Fruit fly (Drosophila melanogaster) whole organism, embryonic: ENCODE measurements around the gene CG3726.
A peak's percentile ranks its signal among the peaks of the same experiment; 100 is the strongest.

Experiments used
- Atf6 ChIP-seq: fragments of 200-800 bp; sonication (Bioruptor generic); IDR thresholded peaks from 2 replicates; pipeline ENCODE4 v1.3.6; 2022; ENCODE audit warnings: missing biosample characterization, missing genetic modification characterization
- CG10274 ChIP-seq: fragments of 200-800 bp; sonication (Bioruptor generic); optimal IDR thresholded peaks from 3 replicates; lab custom pipeline; 2017; ENCODE audit warnings: missing biosample characterization, mild to moderate bottlenecking, missing genetic modification characterization
- CG10462 ChIP-seq: fragments of 200-800 bp; sonication (Bioruptor generic); optimal IDR thresholded peaks from 2 replicates; lab custom pipeline; 2016; ENCODE audit warnings: missing biosample characterization, missing genetic modification characterization
- CG11247 ChIP-seq: fragments of 200-800 bp; sonication (Bioruptor generic); IDR thresholded peaks from 2 replicates; pipeline ENCODE4 v1.3.6; 2022; ENCODE audit warnings: missing biosample characterization, missing genetic modification characterization
- CG11504 ChIP-seq: fragments of 200-800 bp; sonication (Bioruptor generic); optimal IDR thresholded peaks from 3 replicates; lab custom pipeline; 2019; ENCODE audit warnings: missing biosample characterization, mild to moderate bottlenecking, missing genetic modification characterization, moderate library complexity
- CG11723 ChIP-seq: fragments of 200-800 bp; sonication (Bioruptor generic); optimal IDR thresholded peaks from 2 replicates; lab custom pipeline; 2017; ENCODE audit warnings: missing biosample characterization, mild to moderate bottlenecking, missing genetic modification characterization
- CG13123 ChIP-seq: fragments of 200-800 bp; sonication (Bioruptor generic); optimal IDR thresholded peaks from 2 replicates; lab custom pipeline; 2016; ENCODE audit warnings: missing biosample characterization, missing genetic modification characterization
- CG17359 ChIP-seq: fragments of 200-800 bp; sonication (Bioruptor generic); optimal IDR thresholded peaks from 3 replicates; lab custom pipeline; 2018; ENCODE audit warnings: missing biosample characterization, mild to moderate bottlenecking, missing genetic modification characterization, moderate library complexity
- CG17912 ChIP-seq: fragments of 200-800 bp; sonication (Bioruptor generic); optimal IDR thresholded peaks from 2 replicates; lab custom pipeline; 2018; ENCODE audit warnings: missing biosample characterization, mild to moderate bottlenecking, missing genetic modification characterization
- CG30431 ChIP-seq: fragments of 200-800 bp; sonication (Bioruptor generic); optimal IDR thresholded peaks from 2 replicates; lab custom pipeline; 2017; ENCODE audit warnings: missing biosample characterization, missing genetic modification characterization
- CG31365 ChIP-seq: fragments of 200-800 bp; sonication (Bioruptor generic); optimal IDR thresholded peaks from 2 replicates; lab custom pipeline; 2018; ENCODE audit warnings: missing biosample characterization, mild to moderate bottlenecking, missing genetic modification characterization
- CG4328 ChIP-seq: fragments of 200-800 bp; sonication (Bioruptor generic); optimal IDR thresholded peaks from 3 replicates; lab custom pipeline; 2017; ENCODE audit warnings: missing biosample characterization, missing genetic modification reagents, missing genetic modification characterization
- CG5245 ChIP-seq: fragments of 200-800 bp; sonication (Bioruptor generic); optimal IDR thresholded peaks from 3 replicates; lab custom pipeline; 2016; ENCODE audit warnings: missing biosample characterization, missing genetic modification characterization
- CG7372 ChIP-seq: fragments of 200-800 bp; sonication (Bioruptor generic); IDR thresholded peaks from 2 replicates; pipeline ENCODE4 v1.3.6; 2022; ENCODE audit warnings: missing biosample characterization, missing genetic modification characterization
- CG7987 ChIP-seq: fragments of 200-800 bp; sonication (Bioruptor generic); optimal IDR thresholded peaks from 2 replicates; lab custom pipeline; 2018; ENCODE audit warnings: missing biosample characterization, mild to moderate bottlenecking, missing genetic modification characterization, moderate library complexity
- CG8388 ChIP-seq: fragments of 200-800 bp; sonication (Bioruptor generic); optimal IDR thresholded peaks from 2 replicates; lab custom pipeline; 2019; ENCODE audit warnings: missing biosample characterization, mild to moderate bottlenecking, missing genetic modification characterization, moderate library complexity
- Drgx ChIP-seq: fragments of 200-800 bp; sonication (Bioruptor generic); IDR thresholded peaks from 2 replicates; pipeline ENCODE4 v1.3.6; 2022; ENCODE audit warnings: missing biosample characterization, missing genetic modification characterization
- HHEX ChIP-seq: fragments of 200-800 bp; sonication (Bioruptor generic); optimal IDR thresholded peaks from 3 replicates; lab custom pipeline; 2017; ENCODE audit warnings: missing biosample characterization, mild to moderate bottlenecking, missing genetic modification characterization, missing genetic modification reagents
- HLH3B ChIP-seq: fragments of 200-800 bp; sonication (Bioruptor generic); IDR thresholded peaks from 2 replicates; pipeline ENCODE4 v1.3.6; 2022; ENCODE audit warnings: missing biosample characterization, missing genetic modification characterization
- Hey ChIP-seq: fragments of 200-800 bp; sonication (Bioruptor generic); optimal IDR thresholded peaks from 3 replicates; lab custom pipeline; 2018; ENCODE audit warnings: missing biosample characterization, mild to moderate bottlenecking, missing genetic modification characterization
- Hr78 ChIP-seq, 2 experiments: fragments of 200-800 bp in 1 of 2; fragments of >200 bp in 1 of 2; sonication (Bioruptor generic) in 1 of 2; optimal IDR thresholded peaks; 2 replicates each; lab custom pipeline; 2017 to 2019; ENCODE audit warnings: missing biosample characterization in 2 of 2, missing genetic modification characterization in 2 of 2, mild to moderate bottlenecking in 1 of 2, moderate library complexity in 1 of 2
- Scr ChIP-seq: fragments of 200-800 bp; sonication (Bioruptor generic); IDR thresholded peaks from 2 replicates; pipeline ENCODE4 v1.3.6; 2022; ENCODE audit warnings: missing biosample characterization, missing genetic modification characterization; ENCODE audit not compliant: partially characterized antibody
- Spps ChIP-seq: fragments of 200-800 bp; sonication (Bioruptor generic); optimal IDR thresholded peaks from 2 replicates; lab custom pipeline; 2018; ENCODE audit warnings: missing biosample characterization, mild to moderate bottlenecking, missing genetic modification characterization
- abd-A ChIP-seq: fragments of 200-800 bp; sonication (Bioruptor generic); optimal IDR thresholded peaks from 3 replicates; lab custom pipeline; 2019; ENCODE audit warnings: missing biosample characterization, mild to moderate bottlenecking, missing genetic modification characterization, moderate library complexity
- bbx ChIP-seq: fragments of 200-800 bp; sonication (Bioruptor generic); IDR thresholded peaks from 2 replicates; pipeline ENCODE4 v1.3.6; 2022; ENCODE audit warnings: missing biosample characterization, missing genetic modification characterization; ENCODE audit not compliant: partially characterized antibody
- bsh ChIP-seq, 2 experiments: fragments of 200-800 bp; sonication (Bioruptor generic); optimal IDR thresholded peaks; 2 replicates each; lab custom pipeline; 2017 to 2018; ENCODE audit warnings: mild to moderate bottlenecking in 2 of 2, missing biosample characterization in 2 of 2, missing genetic modification characterization in 2 of 2, moderate library complexity in 1 of 2
- cad ChIP-seq: fragments of >200 bp; optimal IDR thresholded peaks from 2 replicates; lab custom pipeline; 2017; ENCODE audit warnings: missing biosample characterization, missing genetic modification characterization
- cg ChIP-seq: fragments of 200-800 bp; sonication (Bioruptor generic); optimal IDR thresholded peaks from 3 replicates; lab custom pipeline; 2019; ENCODE audit warnings: missing biosample characterization, mild to moderate bottlenecking, missing genetic modification characterization, moderate library complexity
- crc ChIP-seq: fragments of 200-800 bp; sonication (Bioruptor generic); optimal IDR thresholded peaks from 2 replicates; lab custom pipeline; 2016; ENCODE audit warnings: missing biosample characterization, missing genetic modification characterization
- crol ChIP-seq: fragments of 200-800 bp; sonication (Bioruptor generic); IDR thresholded peaks from 2 replicates; pipeline ENCODE4 v1.3.6; 2022; ENCODE audit warnings: missing biosample characterization, missing genetic modification characterization
- en ChIP-seq: fragments of 200-800 bp; sonication (Bioruptor generic); optimal IDR thresholded peaks from 2 replicates; lab custom pipeline; 2016; ENCODE audit warnings: missing biosample characterization, missing genetic modification characterization
- fru ChIP-seq: fragments of >200 bp; optimal IDR thresholded peaks from 2 replicates; lab custom pipeline; 2017
- ftz-f1 ChIP-seq: fragments of 200-800 bp; sonication (Bioruptor generic); optimal IDR thresholded peaks from 2 replicates; lab custom pipeline; 2016; ENCODE audit warnings: missing biosample characterization, missing genetic modification characterization
- h ChIP-seq: fragments of >200 bp; optimal IDR thresholded peaks from 2 replicates; lab custom pipeline; 2017
- ham ChIP-seq: fragments of 200-800 bp; sonication (Bioruptor generic); IDR thresholded peaks from 2 replicates; pipeline ENCODE4 v1.3.6; 2022; ENCODE audit warnings: missing biosample characterization, missing genetic modification characterization
- lola ChIP-seq, 3 experiments: fragments of >200 bp in 2 of 3; fragments of 200-800 bp in 1 of 3; sonication (Bioruptor generic) in 1 of 3; optimal IDR thresholded peaks; 2 replicates each; lab custom pipeline; 2017 to 2019; ENCODE audit warnings: missing biosample characterization in 3 of 3, missing genetic modification characterization in 3 of 3, mild to moderate bottlenecking in 1 of 3, moderate library complexity in 1 of 3
- nom ChIP-seq: fragments of 200-800 bp; sonication (Bioruptor generic); optimal IDR thresholded peaks from 2 replicates; lab custom pipeline; 2017; ENCODE audit warnings: missing biosample characterization, missing genetic modification characterization, mild to moderate bottlenecking, moderate library complexity, missing genetic modification reagents
- onecut ChIP-seq: fragments of 200-800 bp; sonication (Bioruptor generic); IDR thresholded peaks from 2 replicates; pipeline ENCODE4 v1.3.6; 2022; ENCODE audit warnings: missing biosample characterization, missing genetic modification characterization
- pan ChIP-seq, 4 experiments: fragments of >200 bp in 3 of 4; fragments of 200-800 bp in 1 of 4; sonication (Bioruptor generic) in 1 of 4; optimal IDR thresholded peaks in 3 of 4; IDR thresholded peaks in 1 of 4; 2 replicates each; pipeline versions ENCODE4 v1.3.6 to Lab custom; 2017 to 2022; ENCODE audit warnings: missing biosample characterization in 2 of 4, missing genetic modification characterization in 2 of 4, mixed read lengths in 1 of 4
- slou ChIP-seq: fragments of 200-800 bp; sonication (Bioruptor generic); optimal IDR thresholded peaks from 3 replicates; lab custom pipeline; 2016; ENCODE audit warnings: missing biosample characterization, missing genetic modification characterization
- so ChIP-seq: fragments of 200-800 bp; sonication (Bioruptor generic); IDR thresholded peaks from 3 replicates; pipeline ENCODE4 v1.3.6; 2022; ENCODE audit warnings: missing biosample characterization, missing genetic modification characterization
- sqz ChIP-seq: fragments of 200-800 bp; sonication (Bioruptor generic); optimal IDR thresholded peaks from 3 replicates; lab custom pipeline; 2018; ENCODE audit warnings: missing biosample characterization, mild to moderate bottlenecking, missing genetic modification characterization
- stc ChIP-seq: fragments of 200-800 bp; sonication (Bioruptor generic); IDR thresholded peaks from 2 replicates; pipeline ENCODE4 v1.3.6; 2022; ENCODE audit warnings: missing biosample characterization, missing genetic modification characterization
- stwl ChIP-seq: fragments of 200-800 bp; sonication (Bioruptor generic); optimal IDR thresholded peaks from 3 replicates; lab custom pipeline; 2018; ENCODE audit warnings: missing biosample characterization, mild to moderate bottlenecking, missing genetic modification characterization, moderate library complexity
- tgo ChIP-seq: fragments of 200-800 bp; sonication (Bioruptor generic); IDR thresholded peaks from 3 replicates; pipeline ENCODE4 v1.3.6; 2022; ENCODE audit warnings: missing biosample characterization, missing genetic modification characterization
- twi ChIP-seq: fragments of 200-800 bp; optimal IDR thresholded peaks from 2 replicates; lab custom pipeline; 2019; ENCODE audit warnings: missing biosample characterization, mild to moderate bottlenecking, missing genetic modification characterization, moderate library complexity
- wdn ChIP-seq: fragments of 200-800 bp; sonication (Bioruptor generic); IDR thresholded peaks from 2 replicates; pipeline ENCODE4 v1.3.6; 2022; ENCODE audit warnings: missing biosample characterization, missing genetic modification characterization
- yki ChIP-seq: fragments of >200 bp; optimal IDR thresholded peaks from 3 replicates; lab custom pipeline; 2018
- z ChIP-seq: fragments of 200-800 bp; sonication (Bioruptor generic); IDR thresholded peaks from 3 replicates; pipeline ENCODE4 v1.3.6; 2022; ENCODE audit warnings: missing biosample characterization, missing genetic modification characterization
- zf30C ChIP-seq: fragments of 200-800 bp; sonication (Bioruptor generic); optimal IDR thresholded peaks from 3 replicates; lab custom pipeline; 2018; ENCODE audit warnings: missing biosample characterization, mild to moderate bottlenecking, missing genetic modification characterization

CG3726 gene

DNA sequence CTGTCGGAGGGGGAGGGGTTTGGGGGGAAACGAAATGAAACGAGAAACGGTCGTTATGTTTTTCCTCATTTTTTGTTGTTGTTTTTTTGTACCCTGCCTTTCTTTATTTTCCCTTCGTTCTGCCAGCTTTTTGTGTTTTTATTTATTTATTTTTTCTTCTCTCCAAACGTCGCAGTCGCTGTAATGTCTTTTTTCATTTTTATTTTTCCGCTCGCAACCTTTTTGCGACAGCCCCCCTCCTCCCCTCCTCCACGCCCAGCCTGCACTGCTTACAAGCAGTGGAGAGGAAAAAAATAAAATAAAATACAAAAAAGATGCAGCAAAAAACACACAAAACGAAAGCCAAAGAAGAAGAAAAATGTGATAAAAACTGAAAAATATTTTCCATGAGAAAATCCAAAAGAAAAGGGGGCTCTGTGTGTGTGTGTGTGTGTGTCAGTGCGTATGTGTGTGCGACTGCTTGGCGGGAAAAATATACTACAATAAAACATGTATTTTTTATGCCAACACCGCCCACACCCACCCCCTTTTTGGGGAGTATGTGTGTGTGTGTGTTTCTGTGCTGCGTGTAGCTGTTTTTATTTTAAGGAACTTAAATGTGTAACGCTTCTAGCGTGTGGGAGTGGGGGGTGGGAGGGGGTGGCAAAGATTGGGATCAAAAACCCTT, 18.3 kb downstream of the CG3726 start (continued):
- TF ChIP-seq tgo (no peak), Spps (tag; lab: Kevin White, UChicago) (no peak), CG11247 (no peak), CG4328 (GFP tag; lab: Kevin White, UChicago) (no peak), fru (lab: Kevin White, UChicago) (no peak), z (GFP tag; lab: Robert Waterston, UW) (no peak), HLH3B (GFP tag; lab: Robert Waterston, UW) (no peak), CG31365 (tag; lab: Kevin White, UChicago) (peak; percentile 83), CG11504 (tag; lab: Kevin White, UChicago) (peak; percentile 1), onecut (GFP tag; lab: Robert Waterston, UW) (no peak), crc (GFP tag; lab: Kevin White, UChicago) (no peak), CG17912 (GFP tag; lab: Kevin White, UChicago) (no peak), so (GFP tag; lab: Robert Waterston, UW) (no peak), ham (GFP tag; lab: Robert Waterston, UW) (no peak), bsh (GFP tag; optimal IDR thresholded peaks at IDR 0.05; lab: Kevin White, UChicago) (peak in 1 of 2 experiments; percentile 90), CG11723 (GFP tag; lab: Kevin White, UChicago) (no peak), ftz-f1 (no peak), stwl (tag; lab: Kevin White, UChicago) (peak; percentile 3), cg (GFP tag; lab: Kevin White, UChicago) (peak; percentile 68), en (GFP tag; lab: Kevin White, UChicago) (no peak), Scr (GFP tag; lab: Robert Waterston, UW) (no peak), CG5245 (GFP tag; lab: Kevin White, UChicago) (no peak), CG13123 (GFP tag; lab: Kevin White, UChicago) (no peak), crol (GFP tag; lab: Robert Waterston, UW) (peak; percentile 62; the same call in 1 of the 2 replicates), CG7372 (GFP tag; lab: Robert Waterston, UW) (no peak), nom (GFP tag; lab: Kevin White, UChicago) (peak; percentile 93), CG10462 (GFP tag; lab: Kevin White, UChicago) (no peak), cad (GFP tag; lab: Kevin White, UChicago) (no peak), slou (GFP tag; lab: Kevin White, UChicago) (no peak), CG10274 (GFP tag; lab: Kevin White, UChicago) (no peak), HHEX (no peak), yki (no peak), abd-A (tag; lab: Kevin White, UChicago) (peak; percentile 18), bbx (GFP tag; lab: Robert Waterston, UW) (no peak), Drgx (GFP tag; lab: Robert Waterston, UW) (peak; percentile 76), Atf6 (no peak), stc (GFP tag; lab: Robert Waterston, UW) (no peak), wdn (GFP tag; lab: Robert Waterston, UW) (no peak), pan (optimal IDR thresholded peaks at IDR 0.05; lab: Kevin White, UChicago) (no peak), pan (GFP tag; optimal IDR thresholded peaks at IDR 0.05 in 1 of 2, IDR thresholded peaks at IDR 0.05 in 1 of 2) (no peak), Hr78 (GFP tag; optimal IDR thresholded peaks at IDR 0.05; lab: Kevin White, UChicago) (no peak), CG17359 (tag; lab: Kevin White, UChicago) (no peak), CG30431 (GFP tag; lab: Kevin White, UChicago) (no peak), lola (GFP tag; optimal IDR thresholded peaks at IDR 0.05; lab: Kevin White, UChicago) (no peak), Hey (tag; lab: Kevin White, UChicago) (no peak), h (lab: Kevin White, UChicago) (no peak), twi (tag; lab: Kevin White, UChicago) (no peak), CG8388 (GFP tag; lab: Kevin White, UChicago) (no peak), zf30C (GFP tag; lab: Kevin White, UChicago) (no peak), sqz (GFP tag; lab: Kevin White, UChicago) (peak; percentile 19), CG7987 (GFP tag; lab: Kevin White, UChicago) (no peak)
- TF ChIP-seq, all 482 proteins: peak for 11
